Worm (Caenorhabditis elegans): ENCODE measurements around the gene nspb-3.

ce11 chrIV:6588080-6588613 is 6.6 kb downstream of the nspb-3 start:
- no peak for TF ChIP-seq ztf-23 (GFP tag; IDR thresholded peaks at IDR 0.05)
- no peak for TF ChIP-seq ztf-29 (GFP tag; IDR thresholded peaks at IDR 0.05)
- TF ChIP-seq cog-1 (tag; optimal IDR thresholded peaks at IDR 0.05): no peak
- TF ChIP-seq tab-1 (GFP tag; IDR thresholded peaks at IDR 0.05): no peak
- TF ChIP-seq med-1 (GFP tag; optimal IDR thresholded peaks at IDR 0.05; ENCODE audit: insufficient read depth): no peak

Data from whole organism, midembryonic.